Fruit fly (Drosophila melanogaster): ENCODE data around the gene CG8925.
A peak's percentile ranks its signal among the peaks of the same experiment; 100 is the strongest.

The CG8925 gene

dm6 chr3R:16208106-16208780 is 36.5 kb downstream of the CG8925 start:
- TF ChIP-seq usp (GFP tag; optimal IDR thresholded peaks at IDR 0.05) (no peak), pan (optimal IDR thresholded peaks at IDR 0.05) (no peak), Mio (GFP tag; optimal IDR thresholded peaks at IDR 0.05) (no peak), brk (GFP tag; optimal IDR thresholded peaks at IDR 0.05) (peak; percentile 69), rgr (GFP tag; optimal IDR thresholded peaks at IDR 0.05) (peak; percentile 34), tai (GFP tag; optimal IDR thresholded peaks at IDR 0.05) (no peak), dsf (GFP tag; optimal IDR thresholded peaks at IDR 0.05; ENCODE audit: borderline replicate concordance) (no peak), Sp1 (GFP tag; optimal IDR thresholded peaks at IDR 0.05) (peak; percentile 78), Hnf4 (GFP tag; optimal IDR thresholded peaks at IDR 0.05) (peak; percentile 22), dl (GFP tag; optimal IDR thresholded peaks at IDR 0.05; ENCODE audit: insufficient read depth in 1 of 2, partially characterized antibody in 2 of 2) (peak; percentile 12 to 54), Myc (optimal IDR thresholded peaks at IDR 0.05) (no peak), Jra (GFP tag; optimal IDR thresholded peaks at IDR 0.05) (no peak), CrebA (GFP tag; optimal IDR thresholded peaks at IDR 0.05; ENCODE audit: borderline replicate concordance) (peak; percentile 94), foxo (GFP tag; optimal IDR thresholded peaks at IDR 0.05) (peak in 1 of 2 experiments; percentile 56), ey (GFP tag; optimal IDR thresholded peaks at IDR 0.05) (peak; percentile 2), GATAd (GFP tag; optimal IDR thresholded peaks at IDR 0.05) (no peak), N (GFP tag; optimal IDR thresholded peaks at IDR 0.05) (no peak), CG9705 (GFP tag; optimal IDR thresholded peaks at IDR 0.05) (no peak), Rel (GFP tag; optimal IDR thresholded peaks at IDR 0.05) (peak; percentile 76), Rel (tag; optimal IDR thresholded peaks at IDR 0.05) (peak; percentile 77), lola (GFP tag; optimal IDR thresholded peaks at IDR 0.05) (no peak), Hr78 (GFP tag; optimal IDR thresholded peaks at IDR 0.05) (no peak), CG32264 (GFP tag; optimal IDR thresholded peaks at IDR 0.05) (no peak), HLH106 (tag; optimal IDR thresholded peaks at IDR 0.05) (peak; percentile 36), sv (GFP tag; optimal IDR thresholded peaks at IDR 0.05) (no peak), woc (GFP tag; optimal IDR thresholded peaks at IDR 0.05) (no peak), OdsH (GFP tag; optimal IDR thresholded peaks at IDR 0.05) (no peak), br (GFP tag; optimal IDR thresholded peaks at IDR 0.05) (peak; percentile 53), fru (GFP tag; optimal IDR thresholded peaks at IDR 0.05) (no peak), jim (GFP tag; optimal IDR thresholded peaks at IDR 0.05) (peak; percentile 81), h (GFP tag; optimal IDR thresholded peaks at IDR 0.05) (no peak), Hr83 (GFP tag; optimal IDR thresholded peaks at IDR 0.05; ENCODE audit: poor library complexity, severe bottlenecking) (no peak), sage (GFP tag; optimal IDR thresholded peaks at IDR 0.05) (peak; percentile 59), Abd-B (GFP tag; optimal IDR thresholded peaks at IDR 0.05) (no peak), dmrt93B (GFP tag; optimal IDR thresholded peaks at IDR 0.05) (peak; percentile 14), Dfd (GFP tag; optimal IDR thresholded peaks at IDR 0.05) (no peak), Dif (GFP tag; optimal IDR thresholded peaks at IDR 0.05; ENCODE audit: partially characterized antibody) (peak; percentile 55), Vsx2 (GFP tag; optimal IDR thresholded peaks at IDR 0.05; ENCODE audit: partially characterized antibody) (peak; percentile 86), psq (GFP tag; optimal IDR thresholded peaks at IDR 0.05) (peak; percentile 90)

dm6 chr3R:16208924-16209713 is 37.3 kb downstream of the CG8925 start:
- TF ChIP-seq Sp1 (GFP tag; optimal IDR thresholded peaks at IDR 0.05), result peak; percentile 64
- no peak for TF ChIP-seq Abd-B (GFP tag; optimal IDR thresholded peaks at IDR 0.05)
- peak; percentile 60 for TF ChIP-seq OdsH (GFP tag; optimal IDR thresholded peaks at IDR 0.05)
- TF ChIP-seq Hr83 (GFP tag; optimal IDR thresholded peaks at IDR 0.05; ENCODE audit: poor library complexity, severe bottlenecking), result no peak
- TF ChIP-seq lola (GFP tag; optimal IDR thresholded peaks at IDR 0.05), result no peak
- peak in 1 of 2 experiments; percentile 58 for TF ChIP-seq foxo (GFP tag; optimal IDR thresholded peaks at IDR 0.05)
- TF ChIP-seq sage (GFP tag; optimal IDR thresholded peaks at IDR 0.05), result no peak
- peak; percentile 19 for TF ChIP-seq br (GFP tag; optimal IDR thresholded peaks at IDR 0.05)
- no peak for TF ChIP-seq Vsx2 (GFP tag; optimal IDR thresholded peaks at IDR 0.05; ENCODE audit: partially characterized antibody)
- no peak for TF ChIP-seq CrebA (GFP tag; optimal IDR thresholded peaks at IDR 0.05; ENCODE audit: borderline replicate concordance)
- no peak for TF ChIP-seq Mio (GFP tag; optimal IDR thresholded peaks at IDR 0.05)
- no peak for TF ChIP-seq CG32264 (GFP tag; optimal IDR thresholded peaks at IDR 0.05)
- TF ChIP-seq dsf (GFP tag; optimal IDR thresholded peaks at IDR 0.05; ENCODE audit: borderline replicate concordance), result no peak
- TF ChIP-seq Myc (optimal IDR thresholded peaks at IDR 0.05), result no peak
- peak; percentile 37 for TF ChIP-seq rgr (GFP tag; optimal IDR thresholded peaks at IDR 0.05)
- peak; percentile 54 for TF ChIP-seq HLH106 (tag; optimal IDR thresholded peaks at IDR 0.05)
- TF ChIP-seq psq (GFP tag; optimal IDR thresholded peaks at IDR 0.05), result peak; percentile 5
- TF ChIP-seq jim (GFP tag; optimal IDR thresholded peaks at IDR 0.05), result peak; percentile 33
- no peak for TF ChIP-seq N (GFP tag; optimal IDR thresholded peaks at IDR 0.05)
- no peak for TF ChIP-seq Rel (GFP tag; optimal IDR thresholded peaks at IDR 0.05)
- TF ChIP-seq Rel (tag; optimal IDR thresholded peaks at IDR 0.05), result no peak
- TF ChIP-seq Jra (GFP tag; optimal IDR thresholded peaks at IDR 0.05), result no peak
- no peak for TF ChIP-seq brk (GFP tag; optimal IDR thresholded peaks at IDR 0.05)
- TF ChIP-seq CG9705 (GFP tag; optimal IDR thresholded peaks at IDR 0.05), result no peak
- TF ChIP-seq fru (GFP tag; optimal IDR thresholded peaks at IDR 0.05), result peak; percentile 39
- TF ChIP-seq pan (optimal IDR thresholded peaks at IDR 0.05), result no peak
- peak; percentile 48 for TF ChIP-seq Hnf4 (GFP tag; optimal IDR thresholded peaks at IDR 0.05)
- TF ChIP-seq h (GFP tag; optimal IDR thresholded peaks at IDR 0.05), result peak; percentile 14
- TF ChIP-seq usp (GFP tag; optimal IDR thresholded peaks at IDR 0.05), result no peak
- peak; percentile 47 for TF ChIP-seq dmrt93B (GFP tag; optimal IDR thresholded peaks at IDR 0.05)
- peak; percentile 61 for TF ChIP-seq woc (GFP tag; optimal IDR thresholded peaks at IDR 0.05)
- TF ChIP-seq tai (GFP tag; optimal IDR thresholded peaks at IDR 0.05), result no peak
- TF ChIP-seq Dfd (GFP tag; optimal IDR thresholded peaks at IDR 0.05), result no peak
- TF ChIP-seq ey (GFP tag; optimal IDR thresholded peaks at IDR 0.05), result peak; percentile 14
- TF ChIP-seq Hr78 (GFP tag; optimal IDR thresholded peaks at IDR 0.05), result no peak
- TF ChIP-seq GATAd (GFP tag; optimal IDR thresholded peaks at IDR 0.05), result no peak
- no peak for TF ChIP-seq sv (GFP tag; optimal IDR thresholded peaks at IDR 0.05)
- no peak for TF ChIP-seq dl (GFP tag; optimal IDR thresholded peaks at IDR 0.05; ENCODE audit: insufficient read depth in 1 of 2, partially characterized antibody in 2 of 2)

Measured in whole organism, wandering third instar larva.